Worm (Caenorhabditis elegans) whole organism, late embryonic: ENCODE results near the gene D1005.2.

Source experiments
- C08G9.2 ChIP-seq: sonication (generic microtip); optimal IDR thresholded peaks from 2 replicates; lab custom pipeline; 2016; ENCODE audit warnings: mild to moderate bottlenecking, missing genetic modification characterization, moderate library complexity, missing compliant biosample characterization
- C38D4.7 ChIP-seq: fragments of 200-800 bp; sonication (Bioruptor generic); optimal IDR thresholded peaks from 2 replicates; lab custom pipeline; 2018; ENCODE audit warnings: mild to moderate bottlenecking, missing genetic modification characterization, moderate library complexity, missing compliant biosample characterization
- F13H6.1 ChIP-seq: sonication (generic microtip); optimal IDR thresholded peaks from 2 replicates; lab custom pipeline; 2016; ENCODE audit warnings: missing genetic modification characterization, missing compliant biosample characterization
- ama-1 ChIP-seq: fragments of 150-350 bp; optimal IDR thresholded peaks from 2 replicates; lab custom pipeline; 2014
- ceh-14 ChIP-seq: sonication (generic microtip); optimal IDR thresholded peaks from 2 replicates; lab custom pipeline; 2016; ENCODE audit warnings: missing genotype, missing genetic modification characterization, missing compliant biosample characterization
- ceh-18 ChIP-seq: sonication (generic microtip); optimal IDR thresholded peaks from 2 replicates; lab custom pipeline; 2016; ENCODE audit warnings: missing genetic modification characterization, missing compliant biosample characterization
- ceh-24 ChIP-seq: sonication (generic microtip); optimal IDR thresholded peaks from 2 replicates; lab custom pipeline; 2016; ENCODE audit warnings: mild to moderate bottlenecking, missing genetic modification characterization, missing compliant biosample characterization
- ceh-34 ChIP-seq: sonication (generic microtip); optimal IDR thresholded peaks from 2 replicates; lab custom pipeline; 2016; ENCODE audit warnings: mild to moderate bottlenecking, missing genetic modification characterization, missing compliant biosample characterization
- ceh-9 ChIP-seq: sonication (generic microtip); optimal IDR thresholded peaks from 2 replicates; lab custom pipeline; 2016; ENCODE audit warnings: mild to moderate bottlenecking, missing genetic modification characterization, inconsistent platforms, missing compliant biosample characterization
- dmd-4 ChIP-seq: sonication (generic microtip); optimal IDR thresholded peaks from 2 replicates; lab custom pipeline; 2016; ENCODE audit warnings: borderline replicate concordance, missing genetic modification characterization, missing compliant biosample characterization
- dve-1 ChIP-seq: sonication (generic microtip); optimal IDR thresholded peaks from 2 replicates; lab custom pipeline; 2017; ENCODE audit warnings: antibody characterized with exemption, mild to moderate bottlenecking, missing genetic modification characterization, missing compliant biosample characterization
- elt-2 ChIP-seq: sonication (generic microtip); optimal IDR thresholded peaks from 2 replicates; lab custom pipeline; 2016; ENCODE audit warnings: missing genetic modification reagents, missing genetic modification characterization, missing compliant biosample characterization
- elt-4 ChIP-seq: sonication (generic microtip); optimal IDR thresholded peaks from 2 replicates; lab custom pipeline; 2016; ENCODE audit warnings: missing genetic modification characterization, missing compliant biosample characterization
- eyg-1 ChIP-seq: sonication (generic microtip); optimal IDR thresholded peaks from 2 replicates; lab custom pipeline; 2016; ENCODE audit warnings: missing genotype, missing genetic modification characterization, missing compliant biosample characterization
- fkh-10 ChIP-seq: fragments of 150-350 bp; optimal IDR thresholded peaks from 2 replicates; lab custom pipeline; 2014; ENCODE audit warnings: missing biosample characterization, missing genetic modification reagents, missing genetic modification characterization
- hlh-15 ChIP-seq: sonication (generic microtip); optimal IDR thresholded peaks from 2 replicates; lab custom pipeline; 2016; ENCODE audit warnings: missing genetic modification characterization, missing compliant biosample characterization
- hlh-6 ChIP-seq: sonication (generic microtip); optimal IDR thresholded peaks from 2 replicates; lab custom pipeline; 2016; ENCODE audit warnings: missing genotype, missing genetic modification characterization, missing compliant biosample characterization
- hlh-8 ChIP-seq: sonication (generic microtip); optimal IDR thresholded peaks from 2 replicates; lab custom pipeline; 2016; ENCODE audit warnings: missing genotype, missing genetic modification characterization, missing compliant biosample characterization
- lim-6 ChIP-seq: sonication (generic microtip); optimal IDR thresholded peaks from 2 replicates; lab custom pipeline; 2016; ENCODE audit warnings: missing genetic modification characterization, missing compliant biosample characterization
- madf-2 ChIP-seq: sonication (generic microtip); optimal IDR thresholded peaks from 2 replicates; lab custom pipeline; 2017; ENCODE audit warnings: missing genetic modification characterization, missing compliant biosample characterization
- mec-3 ChIP-seq: sonication (generic microtip); optimal IDR thresholded peaks from 2 replicates; lab custom pipeline; 2016; ENCODE audit warnings: borderline replicate concordance, missing genetic modification characterization, missing compliant biosample characterization
- nfya-1 ChIP-seq: sonication (generic microtip); optimal IDR thresholded peaks from 2 replicates; lab custom pipeline; 2017; ENCODE audit warnings: missing genetic modification characterization, mild to moderate bottlenecking, missing compliant biosample characterization, antibody characterized with exemption, moderate library complexity
- nhr-11 ChIP-seq: fragments of 150-350 bp; optimal IDR thresholded peaks from 2 replicates; lab custom pipeline; 2014; ENCODE audit warnings: missing biosample characterization, missing genetic modification characterization
- pat-9 ChIP-seq: fragments of 200-800 bp; sonication (Bioruptor generic); optimal IDR thresholded peaks from 2 replicates; lab custom pipeline; 2018; ENCODE audit warnings: mild to moderate bottlenecking, missing genetic modification characterization, moderate library complexity, missing compliant biosample characterization
- pha-2 ChIP-seq: sonication (generic microtip); optimal IDR thresholded peaks from 2 replicates; lab custom pipeline; 2017; ENCODE audit warnings: mild to moderate bottlenecking, missing genetic modification characterization, missing compliant biosample characterization
- pros-1 ChIP-seq: fragments of 150-350 bp; optimal IDR thresholded peaks from 2 replicates; lab custom pipeline; 2014; ENCODE audit warnings: missing biosample characterization, missing genetic modification reagents, missing genetic modification characterization
- ref-2 ChIP-seq: sonication (generic microtip); optimal IDR thresholded peaks from 2 replicates; lab custom pipeline; 2016; ENCODE audit warnings: missing genetic modification characterization, missing compliant biosample characterization
- rnt-1 ChIP-seq: sonication (generic microtip); optimal IDR thresholded peaks from 2 replicates; lab custom pipeline; 2016; ENCODE audit warnings: missing genetic modification characterization, missing compliant biosample characterization
- sdc-2 ChIP-seq: sonication (generic microtip); optimal IDR thresholded peaks from 2 replicates; lab custom pipeline; 2016; ENCODE audit warnings: missing genotype, missing genetic modification characterization, missing compliant biosample characterization
- sox-2 ChIP-seq: fragments of 200-800 bp; sonication (Bioruptor generic); IDR thresholded peaks from 2 replicates; pipeline ENCODE4 v1.3.6; 2022; ENCODE audit warnings: missing genetic modification reagents, missing genetic modification characterization, missing compliant biosample characterization
- sox-4 ChIP-seq: sonication (generic microtip); optimal IDR thresholded peaks from 2 replicates; lab custom pipeline; 2017; ENCODE audit warnings: mild to moderate bottlenecking, missing genetic modification characterization, inconsistent platforms, missing compliant biosample characterization
- syd-9 ChIP-seq: sonication (generic microtip); optimal IDR thresholded peaks from 2 replicates; lab custom pipeline; 2016; ENCODE audit warnings: mild to moderate bottlenecking, missing genetic modification characterization, moderate library complexity, missing compliant biosample characterization
- unc-42 ChIP-seq: sonication (generic microtip); optimal IDR thresholded peaks from 2 replicates; lab custom pipeline; 2016; ENCODE audit warnings: missing genotype, missing genetic modification characterization, missing compliant biosample characterization
- unc-55 ChIP-seq: sonication (generic microtip); optimal IDR thresholded peaks from 2 replicates; lab custom pipeline; 2017; ENCODE audit warnings: missing biosample characterization, missing genetic modification reagents, missing genetic modification characterization
- unc-86 ChIP-seq: sonication (generic microtip); optimal IDR thresholded peaks from 2 replicates; lab custom pipeline; 2016; ENCODE audit warnings: missing genetic modification characterization, missing compliant biosample characterization
- ztf-16 ChIP-seq: sonication (generic microtip); optimal IDR thresholded peaks from 2 replicates; lab custom pipeline; 2017; ENCODE audit warnings: missing genetic modification characterization, missing compliant biosample characterization

Gene D1005.2

DNA sequence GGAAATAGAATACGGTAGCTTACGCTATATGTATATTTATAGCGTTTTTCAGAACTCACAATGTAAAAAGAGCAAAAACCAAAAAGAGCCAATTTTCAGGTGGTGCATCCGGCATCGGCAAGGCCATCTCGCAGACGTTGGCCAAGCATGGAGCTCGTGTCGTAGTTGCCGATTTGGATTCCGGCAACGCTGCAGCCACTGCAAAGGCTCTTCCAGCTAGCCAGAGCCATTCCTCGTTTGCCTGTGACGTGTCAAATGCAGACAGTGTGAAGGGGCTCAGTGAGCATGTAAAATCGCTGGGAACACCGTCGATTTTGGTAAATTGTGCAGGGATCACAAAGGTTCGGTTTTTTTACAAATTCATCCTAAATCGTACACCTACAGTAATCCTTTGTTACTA is 28.3 kb downstream of the D1005.2 start:
- TF ChIP-seq pat-9 = no peak
- TF ChIP-seq C08G9.2 (tag; lab: Kevin White, UChicago) = no peak
- no peak for TF ChIP-seq fkh-10 (GFP tag; lab: Kevin White, UChicago)
- no peak for TF ChIP-seq F13H6.1
- TF ChIP-seq ceh-9 (tag; lab: Kevin White, UChicago) = no peak
- no peak for TF ChIP-seq pha-2
- no peak for TF ChIP-seq sox-4 (tag; lab: Kevin White, UChicago)
- no peak for TF ChIP-seq nhr-11 (tag; lab: Kevin White, UChicago)
- no peak for TF ChIP-seq eyg-1 (tag; lab: Kevin White, UChicago)
- TF ChIP-seq unc-86 (tag; lab: Kevin White, UChicago) = no peak
- TF ChIP-seq dve-1 (tag; lab: Kevin White, UChicago) = no peak
- TF ChIP-seq nfya-1 (tag; lab: Kevin White, UChicago) = no peak

DNA sequence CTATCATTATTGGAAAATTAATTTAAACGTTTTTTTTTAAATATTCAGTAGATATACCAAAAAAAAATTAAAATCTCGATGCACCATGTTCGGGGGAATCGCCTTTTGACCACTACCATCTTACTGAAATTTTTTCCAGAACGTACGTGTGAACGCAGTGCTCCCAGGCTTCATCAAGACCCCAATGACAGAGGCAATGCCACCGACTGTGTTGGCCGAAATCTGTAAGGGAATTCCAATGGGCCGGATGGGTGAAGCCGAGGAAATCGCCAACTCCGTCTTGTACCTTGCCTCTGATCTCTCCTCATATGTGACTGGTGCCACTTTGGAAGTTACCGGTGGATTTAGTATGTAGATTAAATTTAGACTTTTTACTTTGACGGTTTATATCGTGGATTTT is 30.0 kb downstream of the D1005.2 start:
- TF ChIP-seq unc-42 = no peak

DNA sequence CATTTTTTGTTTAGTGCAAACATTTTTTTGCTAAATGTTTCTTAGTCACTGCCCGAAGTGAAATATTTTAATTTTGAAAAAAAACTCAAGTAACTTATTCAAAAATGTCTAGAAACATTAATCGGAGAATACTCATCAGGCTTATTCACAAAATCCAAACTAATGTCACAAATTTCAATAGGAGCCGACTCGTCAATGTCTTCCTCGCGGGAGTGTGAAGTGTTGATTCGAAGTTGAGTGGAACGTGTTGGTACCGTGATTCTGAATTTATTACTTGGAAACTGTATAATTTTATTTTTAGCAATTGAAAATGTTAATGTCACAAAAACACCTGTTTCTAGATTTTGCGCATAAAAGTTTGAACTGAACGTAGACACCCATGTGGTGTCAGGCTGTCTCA is 30.8 kb downstream of the D1005.2 start:
- TF ChIP-seq ceh-34 (tag; lab: Kevin White, UChicago) = no peak
- TF ChIP-seq sox-2 (GFP tag; lab: Robert Waterston, UW) = no peak
- TF ChIP-seq mec-3 = no peak
- TF ChIP-seq lim-6 (tag; lab: Kevin White, UChicago) = no peak
- no peak for TF ChIP-seq pat-9
- no peak for TF ChIP-seq elt-2 (tag; lab: Kevin White, UChicago)
- TF ChIP-seq, all 69 proteins: peak for 0

DNA sequence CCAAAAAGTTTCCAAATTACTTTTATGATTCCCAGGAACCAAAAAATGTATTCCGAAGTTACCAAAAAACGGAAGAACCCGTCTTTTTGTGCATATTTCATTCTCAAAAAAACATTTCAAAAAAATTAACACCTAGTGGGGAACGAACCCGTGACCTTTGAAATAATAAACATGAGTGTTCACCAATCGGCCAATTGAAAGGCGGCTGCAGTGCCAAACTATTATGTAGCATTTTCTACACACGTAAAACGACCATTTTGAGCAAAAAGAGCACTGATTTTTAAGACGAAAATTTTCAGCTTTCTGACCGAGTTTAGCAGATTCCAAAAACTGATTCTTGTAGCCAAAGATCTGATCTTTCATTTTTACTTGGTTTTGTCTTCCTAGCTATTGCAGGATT is 32.2 kb downstream of the D1005.2 start:
- TF ChIP-seq elt-4 (tag; lab: Kevin White, UChicago) = no peak
- TF ChIP-seq ceh-14 (tag; lab: Kevin White, UChicago) = no peak
- no peak for TF ChIP-seq ztf-16
- no peak for TF ChIP-seq dmd-4 (tag; lab: Kevin White, UChicago)
- no peak for TF ChIP-seq pros-1
- TF ChIP-seq F13H6.1 = no peak
- no peak for TF ChIP-seq lim-6 (tag; lab: Kevin White, UChicago)
- no peak for TF ChIP-seq ceh-34 (tag; lab: Kevin White, UChicago)
- no peak for TF ChIP-seq syd-9 (tag; lab: Kevin White, UChicago)
- TF ChIP-seq ceh-9 (tag; lab: Kevin White, UChicago) = no peak
- no peak for TF ChIP-seq rnt-1
- TF ChIP-seq madf-2 (tag; lab: Kevin White, UChicago) = no peak
- no peak for TF ChIP-seq ceh-18 (tag; lab: Kevin White, UChicago)
- no peak for TF ChIP-seq ceh-24 (tag; lab: Kevin White, UChicago)
- TF ChIP-seq unc-55 = no peak
- no peak for TF ChIP-seq sox-4 (tag; lab: Kevin White, UChicago)
- TF ChIP-seq nfya-1 (tag; lab: Kevin White, UChicago) = no peak
- no peak for TF ChIP-seq elt-2 (tag; lab: Kevin White, UChicago)
- TF ChIP-seq C38D4.7 (GFP tag; lab: Kevin White, UChicago) = no peak
- TF ChIP-seq ref-2 = no peak
- TF ChIP-seq, all 69 proteins: peak for 0

DNA sequence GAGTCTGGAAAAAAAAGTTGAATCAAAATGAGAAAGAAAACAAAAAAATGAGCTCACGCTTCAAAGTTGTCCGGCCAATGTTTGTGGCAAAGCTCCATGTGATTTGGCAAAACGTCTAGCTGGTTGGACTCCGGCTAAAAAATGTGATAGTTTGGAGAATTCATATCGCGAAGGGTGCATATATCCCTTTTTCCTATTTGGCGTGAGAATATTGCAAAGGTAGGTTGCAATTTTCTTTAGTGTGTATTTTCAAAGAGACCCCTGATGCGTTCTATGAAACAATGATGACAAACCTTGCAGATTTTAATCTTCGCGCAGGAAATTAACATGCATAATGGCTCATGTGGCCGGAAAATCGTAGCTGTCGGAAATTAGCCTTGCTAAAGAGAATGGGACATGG is 33.4 kb downstream of the D1005.2 start:
- TF ChIP-seq sdc-2 (tag; lab: Kevin White, UChicago) (peak; percentile 95), F13H6.1 (no peak), ceh-18 (tag; lab: Kevin White, UChicago) (no peak), hlh-15 (tag; lab: Kevin White, UChicago) (no peak), hlh-8 (tag; lab: Kevin White, UChicago) (no peak), ama-1 (lab: Kevin White, UChicago) (no peak), sox-2 (GFP tag; lab: Robert Waterston, UW) (no peak), fkh-10 (GFP tag; lab: Kevin White, UChicago) (no peak), hlh-6 (tag; lab: Kevin White, UChicago) (no peak)
- TF ChIP-seq, all 69 proteins: peak for 1
